Fruit fly (Drosophila melanogaster): Measurements from ENCODE around the gene Zip71B.

dm6 chr3L:15042470-15042869 lies 50.4 kb downstream of the Zip71B start, which contains the start of gene Rpn12R:
- TF ChIP-seq CG8478 (optimal IDR thresholded peaks at IDR 0.05) (no peak), CTCF (optimal IDR thresholded peaks at IDR 0.05) (no peak)
